Fruit fly (Drosophila melanogaster): ENCODE data around the gene Had1.

The Had1 gene

DNA sequence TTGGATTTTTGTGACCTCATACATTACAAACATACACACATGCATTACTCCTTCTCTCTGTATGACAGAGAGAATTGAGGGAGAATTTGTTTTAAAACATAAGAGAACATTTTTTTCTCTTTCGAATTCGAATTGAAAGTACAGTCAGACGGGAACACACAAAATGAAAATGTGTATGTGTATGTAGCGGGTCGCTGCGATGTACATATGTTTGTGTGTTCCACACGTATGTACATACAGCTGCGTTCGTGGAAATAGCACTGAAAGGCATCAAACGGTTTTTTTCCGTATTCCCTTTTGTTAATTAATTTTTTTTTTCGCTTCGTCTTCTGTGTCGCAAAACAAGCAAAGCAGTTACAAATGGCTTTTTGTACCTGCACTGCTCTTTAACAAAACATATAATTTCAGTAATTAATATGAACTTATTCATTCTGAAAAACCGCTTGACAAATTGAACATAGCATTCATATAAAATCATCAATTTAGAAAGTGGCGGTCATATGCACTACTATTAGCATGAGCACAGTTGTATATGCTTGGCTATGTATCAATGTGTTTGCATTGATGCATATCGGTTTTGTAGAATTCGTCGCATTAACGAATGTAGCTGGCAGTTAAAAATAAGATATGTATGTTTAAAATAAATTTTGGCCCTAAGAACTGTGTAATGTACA is 24.3 kb upstream of the Had1 start (continued):
- TF ChIP-seq CG12769 (tag; optimal IDR thresholded peaks at IDR 0.05) (peak; percentile 93), CG17829 (tag; optimal IDR thresholded peaks at IDR 0.05) (peak; percentile 96), Dbx (GFP tag; IDR thresholded peaks at IDR 0.05) (peak; percentile 90; the same call in 2 of the 3 replicates), CG4360 (GFP tag; IDR thresholded peaks at IDR 0.05) (peak; percentile 64; the same call in 1 of the 2 replicates), cato (GFP tag; optimal IDR thresholded peaks at IDR 0.05; ENCODE audit: borderline replicate concordance) (peak; percentile 87), pho (GFP tag; optimal IDR thresholded peaks at IDR 0.05) (peak; percentile 94), klu (GFP tag; IDR thresholded peaks at IDR 0.05) (peak; percentile 84), CG16779 (GFP tag; IDR thresholded peaks at IDR 0.05) (0 out of 2 replicates have a peak, but pooled peaks have one; percentile 45), jumu (GFP tag; optimal IDR thresholded peaks at IDR 0.05) (peak; percentile 95), CG6689 (GFP tag; IDR thresholded peaks at IDR 0.05) (peak; percentile 88), CG2120 (GFP tag; optimal IDR thresholded peaks at IDR 0.05) (peak; percentile 97), ac (GFP tag; optimal IDR thresholded peaks at IDR 0.05) (peak; percentile 88), ci (GFP tag; IDR thresholded peaks at IDR 0.05) (peak; percentile 88), seq (GFP tag; IDR thresholded peaks at IDR 0.05) (peak; percentile 93), sqz (GFP tag; optimal IDR thresholded peaks at IDR 0.05) (peak; percentile 95), NC2α (GFP tag; optimal IDR thresholded peaks at IDR 0.05) (peak; percentile 92), Ssrp (tag; optimal IDR thresholded peaks at IDR 0.05) (peak; percentile 96), hkb (optimal IDR thresholded peaks at IDR 0.05) (no peak), hkb (GFP tag; IDR thresholded peaks at IDR 0.05) (peak; percentile 94), CG8089 (GFP tag; optimal IDR thresholded peaks at IDR 0.05) (peak; percentile 90), CG6813 (GFP tag; optimal IDR thresholded peaks at IDR 0.05) (peak; percentile 95), CG12236 (GFP tag; optimal IDR thresholded peaks at IDR 0.05) (peak; percentile 93), CG16863 (GFP tag; optimal IDR thresholded peaks at IDR 0.05) (peak; percentile 96), sisA (GFP tag; IDR thresholded peaks at IDR 0.05) (peak; percentile 91), lbe (GFP tag; optimal IDR thresholded peaks at IDR 0.05) (peak; percentile 89), CG17359 (tag; optimal IDR thresholded peaks at IDR 0.05) (peak; percentile 95), phol (tag; optimal IDR thresholded peaks at IDR 0.05) (peak; percentile 97), crp (GFP tag; optimal IDR thresholded peaks at IDR 0.05) (peak in 1 of 2 experiments; percentile 65), CG14965 (GFP tag; optimal IDR thresholded peaks at IDR 0.05; ENCODE audit: borderline replicate concordance) (peak; percentile 71), aop (GFP tag; IDR thresholded peaks at IDR 0.05) (peak; percentile 43; the same call in 1 of the 2 replicates), Dip2 (GFP tag; IDR thresholded peaks at IDR 0.05) (no peak; the same call in 1 of the 2 replicates), Ptx1 (GFP tag; IDR thresholded peaks at IDR 0.05) (peak; percentile 93), D (optimal IDR thresholded peaks at IDR 0.05) (no peak), D (GFP tag; optimal IDR thresholded peaks at IDR 0.05) (peak; percentile 96), CG34422 (GFP tag; IDR thresholded peaks at IDR 0.05) (peak; percentile 91), CG7987 (GFP tag; optimal IDR thresholded peaks at IDR 0.05) (peak; percentile 92), CG33213 (GFP tag; optimal IDR thresholded peaks at IDR 0.05) (peak; percentile 92), repo (GFP tag; optimal IDR thresholded peaks at IDR 0.05) (peak; percentile 93), CG31365 (tag; optimal IDR thresholded peaks at IDR 0.05) (peak; percentile 84), Dek (tag; optimal IDR thresholded peaks at IDR 0.05) (peak; percentile 96), zen2 (GFP tag; IDR thresholded peaks at IDR 0.05; ENCODE audit: partially characterized antibody) (no peak), crc (GFP tag; optimal IDR thresholded peaks at IDR 0.05) (peak; percentile 96), hbn (GFP tag; IDR thresholded peaks at IDR 0.05; ENCODE audit: partially characterized antibody) (no peak), tap (tag; optimal IDR thresholded peaks at IDR 0.05) (peak; percentile 94), CG30431 (GFP tag; optimal IDR thresholded peaks at IDR 0.05) (peak; percentile 92), Dp (GFP tag; optimal IDR thresholded peaks at IDR 0.05) (peak; percentile 11), CG7928 (GFP tag; optimal IDR thresholded peaks at IDR 0.05) (peak; percentile 74), CG4282 (GFP tag; optimal IDR thresholded peaks at IDR 0.05) (peak; percentile 70), oc (tag; optimal IDR thresholded peaks at IDR 0.05) (peak; percentile 91), Deaf1 (tag; optimal IDR thresholded peaks at IDR 0.05) (peak; percentile 76)

All from whole organism, embryonic.